Fruit fly (Drosophila melanogaster): ENCODE results near the gene CG34302.

The CG34302 gene

DNA sequence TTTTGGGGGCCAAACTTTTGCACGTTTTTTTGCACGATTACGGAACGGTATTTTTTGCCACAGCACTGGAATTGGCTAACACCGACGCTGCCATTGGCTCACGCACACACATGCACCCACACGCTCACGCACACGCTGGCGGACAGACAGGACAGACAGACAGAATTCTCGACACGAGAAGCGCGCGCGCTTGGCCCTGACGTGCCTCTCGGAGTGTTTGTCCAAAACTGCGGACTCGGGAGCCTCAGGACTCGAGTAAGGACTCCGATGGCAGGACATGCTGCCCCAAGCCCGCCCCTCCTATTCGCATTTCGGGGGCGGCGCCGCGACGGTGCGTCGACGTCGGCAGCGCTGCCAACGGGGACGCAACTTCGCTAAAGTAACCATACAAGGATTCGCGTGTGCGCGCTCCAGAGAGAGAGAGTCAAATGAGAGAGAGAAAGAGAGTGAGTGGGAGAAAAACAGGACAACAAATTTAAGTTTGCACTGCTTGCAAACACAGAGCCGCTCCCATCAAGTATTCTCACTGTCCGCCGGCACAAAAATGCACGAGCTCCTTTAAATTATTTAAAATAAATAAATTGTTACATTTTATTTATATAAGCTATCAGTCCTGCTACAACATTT, 44.4 kb upstream of the CG34302 start, which contains the start of gene Teh1:
Gene Teh1, minus strand, starts transcription at position 210 of the 627 bp plus-strand sequence.
- TF ChIP-seq Dfd (GFP tag; optimal IDR thresholded peaks at IDR 0.05), result no peak
- TF ChIP-seq ey (GFP tag; optimal IDR thresholded peaks at IDR 0.05), result no peak
- no peak for TF ChIP-seq dsf (GFP tag; optimal IDR thresholded peaks at IDR 0.05; ENCODE audit: borderline replicate concordance)
- TF ChIP-seq sv (GFP tag; optimal IDR thresholded peaks at IDR 0.05), result no peak
- no peak for TF ChIP-seq Hr78 (GFP tag; optimal IDR thresholded peaks at IDR 0.05)
- no peak for TF ChIP-seq woc (GFP tag; optimal IDR thresholded peaks at IDR 0.05)
- no peak for TF ChIP-seq br (GFP tag; optimal IDR thresholded peaks at IDR 0.05)
- TF ChIP-seq Abd-B (GFP tag; optimal IDR thresholded peaks at IDR 0.05), result no peak
- TF ChIP-seq tai (GFP tag; optimal IDR thresholded peaks at IDR 0.05), result no peak
- no peak for TF ChIP-seq h (GFP tag; optimal IDR thresholded peaks at IDR 0.05)
- TF ChIP-seq CG9705 (GFP tag; optimal IDR thresholded peaks at IDR 0.05), result no peak
- TF ChIP-seq CG32264 (GFP tag; optimal IDR thresholded peaks at IDR 0.05), result no peak
- TF ChIP-seq CrebA (GFP tag; optimal IDR thresholded peaks at IDR 0.05; ENCODE audit: borderline replicate concordance), result no peak
- no peak for TF ChIP-seq jim (GFP tag; optimal IDR thresholded peaks at IDR 0.05)
- no peak for TF ChIP-seq N (GFP tag; optimal IDR thresholded peaks at IDR 0.05)
- TF ChIP-seq Hr83 (GFP tag; optimal IDR thresholded peaks at IDR 0.05; ENCODE audit: poor library complexity, severe bottlenecking), result no peak

dm6 chr3R:9865854-9866396, 42.3 kb upstream of the CG34302 start:
- TF ChIP-seq Dif (GFP tag; optimal IDR thresholded peaks at IDR 0.05; ENCODE audit: partially characterized antibody), result peak; percentile 13
- TF ChIP-seq tai (GFP tag; optimal IDR thresholded peaks at IDR 0.05), result no peak

DNA sequence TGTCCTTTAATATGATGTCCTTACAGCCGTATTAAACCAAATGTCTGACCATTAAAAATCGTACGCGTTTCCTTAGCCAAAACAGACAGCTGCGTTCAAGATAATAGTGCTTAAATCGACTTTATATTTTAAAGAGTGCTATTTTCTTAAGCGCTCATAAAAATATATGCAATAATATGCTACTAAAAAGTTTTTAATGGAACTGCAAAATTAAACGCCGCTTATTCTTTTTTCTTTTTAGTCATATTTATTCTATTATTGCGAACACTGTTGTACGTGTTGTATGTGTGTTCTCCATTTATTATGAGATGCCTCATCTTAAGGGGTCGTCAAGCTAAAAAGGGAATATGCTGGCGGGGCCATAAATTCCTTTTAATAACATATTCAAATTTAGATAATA, 36.9 kb upstream of the CG34302 start:
- TF ChIP-seq sv (GFP tag; optimal IDR thresholded peaks at IDR 0.05) (no peak), foxo (GFP tag; optimal IDR thresholded peaks at IDR 0.05) (no peak), Sp1 (GFP tag; optimal IDR thresholded peaks at IDR 0.05) (no peak), N (GFP tag; optimal IDR thresholded peaks at IDR 0.05) (no peak), pan (optimal IDR thresholded peaks at IDR 0.05) (no peak), brk (GFP tag; optimal IDR thresholded peaks at IDR 0.05) (no peak), jim (GFP tag; optimal IDR thresholded peaks at IDR 0.05) (no peak), Vsx2 (GFP tag; optimal IDR thresholded peaks at IDR 0.05; ENCODE audit: partially characterized antibody) (no peak), Mio (GFP tag; optimal IDR thresholded peaks at IDR 0.05) (no peak), CrebA (GFP tag; optimal IDR thresholded peaks at IDR 0.05; ENCODE audit: borderline replicate concordance) (no peak), CG9705 (GFP tag; optimal IDR thresholded peaks at IDR 0.05) (no peak), sage (GFP tag; optimal IDR thresholded peaks at IDR 0.05) (no peak), dsf (GFP tag; optimal IDR thresholded peaks at IDR 0.05; ENCODE audit: borderline replicate concordance) (no peak), psq (GFP tag; optimal IDR thresholded peaks at IDR 0.05) (no peak), Dif (GFP tag; optimal IDR thresholded peaks at IDR 0.05; ENCODE audit: partially characterized antibody) (no peak)

DNA sequence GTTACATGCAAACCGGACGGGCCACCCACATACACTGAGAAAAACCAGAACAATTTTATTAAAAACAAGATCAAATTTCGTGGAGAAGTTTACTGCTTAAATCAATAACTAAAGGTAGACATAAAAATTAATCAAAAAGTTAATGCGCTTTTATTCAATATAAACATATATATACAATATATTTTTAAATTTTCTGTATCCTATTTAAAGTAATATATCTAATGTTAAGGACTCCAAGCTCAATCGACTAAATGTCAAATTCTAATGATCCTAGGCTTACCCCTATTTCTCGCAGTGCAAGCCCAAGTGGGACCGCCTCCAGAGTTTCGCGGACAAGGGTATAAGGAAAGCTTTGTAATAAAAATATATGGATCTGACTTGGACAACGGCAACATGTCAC, 34.2 kb upstream of the CG34302 start:
- TF ChIP-seq tai (GFP tag; optimal IDR thresholded peaks at IDR 0.05) (no peak), CrebA (GFP tag; optimal IDR thresholded peaks at IDR 0.05; ENCODE audit: borderline replicate concordance) (no peak), psq (GFP tag; optimal IDR thresholded peaks at IDR 0.05) (no peak), Vsx2 (GFP tag; optimal IDR thresholded peaks at IDR 0.05; ENCODE audit: partially characterized antibody) (no peak), Hr78 (GFP tag; optimal IDR thresholded peaks at IDR 0.05) (no peak), dl (GFP tag; optimal IDR thresholded peaks at IDR 0.05; ENCODE audit: insufficient read depth in 1 of 2, partially characterized antibody in 2 of 2) (no peak), pan (optimal IDR thresholded peaks at IDR 0.05) (no peak), CG9705 (GFP tag; optimal IDR thresholded peaks at IDR 0.05) (no peak), foxo (GFP tag; optimal IDR thresholded peaks at IDR 0.05) (no peak), HLH106 (tag; optimal IDR thresholded peaks at IDR 0.05) (no peak), jim (GFP tag; optimal IDR thresholded peaks at IDR 0.05) (no peak), Myc (optimal IDR thresholded peaks at IDR 0.05) (no peak), sage (GFP tag; optimal IDR thresholded peaks at IDR 0.05) (no peak), usp (GFP tag; optimal IDR thresholded peaks at IDR 0.05) (no peak), Mio (GFP tag; optimal IDR thresholded peaks at IDR 0.05) (no peak), GATAd (GFP tag; optimal IDR thresholded peaks at IDR 0.05) (no peak), Dfd (GFP tag; optimal IDR thresholded peaks at IDR 0.05) (no peak)

DNA sequence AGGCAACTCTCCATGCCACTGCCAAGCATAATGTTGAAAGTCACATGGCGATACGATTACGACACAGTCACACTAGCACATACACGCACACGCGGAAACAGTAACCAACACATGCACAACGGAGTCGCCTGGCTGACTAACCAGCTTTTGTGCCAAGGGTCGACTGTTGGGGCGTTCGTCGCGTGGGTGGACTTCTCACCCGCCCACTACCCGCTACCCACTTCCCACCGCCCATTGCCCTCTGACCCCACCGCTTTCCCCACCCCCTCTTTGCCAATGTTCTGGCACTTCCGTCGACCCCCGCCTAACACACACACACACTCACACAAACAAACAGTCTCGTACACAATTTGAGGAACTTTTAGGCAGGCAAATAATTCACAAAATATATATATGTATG, 28.0 kb upstream of the CG34302 start:
- TF ChIP-seq psq (GFP tag; optimal IDR thresholded peaks at IDR 0.05) (no peak), Hr83 (GFP tag; optimal IDR thresholded peaks at IDR 0.05; ENCODE audit: poor library complexity, severe bottlenecking) (no peak), Vsx2 (GFP tag; optimal IDR thresholded peaks at IDR 0.05; ENCODE audit: partially characterized antibody) (no peak), woc (GFP tag; optimal IDR thresholded peaks at IDR 0.05) (no peak), Rel (GFP tag; optimal IDR thresholded peaks at IDR 0.05) (no peak), Rel (tag; optimal IDR thresholded peaks at IDR 0.05) (no peak), Hnf4 (GFP tag; optimal IDR thresholded peaks at IDR 0.05) (no peak), brk (GFP tag; optimal IDR thresholded peaks at IDR 0.05) (no peak), dl (GFP tag; optimal IDR thresholded peaks at IDR 0.05; ENCODE audit: insufficient read depth in 1 of 2, partially characterized antibody in 2 of 2) (no peak), Dfd (GFP tag; optimal IDR thresholded peaks at IDR 0.05) (no peak), sage (GFP tag; optimal IDR thresholded peaks at IDR 0.05) (no peak), h (GFP tag; optimal IDR thresholded peaks at IDR 0.05) (no peak), Hr78 (GFP tag; optimal IDR thresholded peaks at IDR 0.05) (no peak), dsf (GFP tag; optimal IDR thresholded peaks at IDR 0.05; ENCODE audit: borderline replicate concordance) (no peak), foxo (GFP tag; optimal IDR thresholded peaks at IDR 0.05) (no peak), tai (GFP tag; optimal IDR thresholded peaks at IDR 0.05) (no peak), N (GFP tag; optimal IDR thresholded peaks at IDR 0.05) (no peak), dmrt93B (GFP tag; optimal IDR thresholded peaks at IDR 0.05) (no peak), Abd-B (GFP tag; optimal IDR thresholded peaks at IDR 0.05) (no peak)

Measured in whole organism, wandering third instar larva.